Worm (Caenorhabditis elegans) whole organism, dauer: ENCODE data around the gene nep-13.

Experiments used
- unc-62 ChIP-seq: sonication (generic microtip); optimal IDR thresholded peaks from 2 replicates; lab custom pipeline; 2017; ENCODE audit warnings: missing biosample characterization, missing genetic modification reagents, missing genetic modification characterization

The nep-13 gene

DNA sequence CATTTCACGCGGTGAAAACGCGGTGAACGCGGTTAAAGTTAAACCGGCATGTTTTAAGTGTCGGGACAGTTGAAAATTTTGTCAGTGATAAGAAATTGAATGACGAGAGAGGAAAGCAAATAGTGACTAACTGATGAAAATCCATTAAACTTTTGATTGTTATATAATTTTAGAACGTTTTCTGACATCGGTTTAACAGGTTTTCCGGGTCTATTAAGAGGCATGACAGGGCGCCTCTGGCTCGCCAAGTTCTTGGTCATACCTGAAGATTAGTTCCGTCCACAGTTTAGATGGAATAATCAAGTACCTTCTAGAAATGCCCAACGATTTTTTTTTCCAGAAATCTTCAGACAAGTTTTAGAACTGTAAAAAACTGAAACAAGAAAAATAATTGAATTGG is 40.7 kb downstream of the nep-13 start, which contains the start of gene Y46D2A.2:
Gene Y46D2A.2 (minus strand): TSS at position 101 of the 400 bp plus-strand sequence.
- TF ChIP-seq unc-62 (GFP tag; lab: Kevin White, UChicago) = no peak

DNA sequence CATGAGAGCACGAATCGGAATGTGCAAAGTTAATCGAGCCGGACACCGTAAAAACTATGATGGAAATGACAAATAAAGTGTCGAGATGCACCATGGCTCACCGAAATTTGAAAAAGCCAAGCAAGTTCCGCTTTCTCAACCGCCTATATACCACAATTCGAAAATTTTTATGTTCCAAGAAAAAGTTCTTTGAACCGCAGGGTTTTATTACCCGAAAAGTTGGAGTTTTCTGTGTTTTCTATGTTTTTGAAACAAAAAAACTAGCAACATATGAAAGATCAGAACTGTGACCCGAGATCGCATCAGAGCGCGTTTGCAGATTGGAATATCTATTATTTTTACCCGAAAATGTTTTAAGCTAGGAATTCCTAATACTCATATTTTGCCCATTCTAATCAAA is 44.7 kb downstream of the nep-13 start, which contains the start of gene Y46D2A.3:
Gene Y46D2A.3 (minus strand): TSS at position 101 of the 400 bp plus-strand sequence.
- TF ChIP-seq unc-62 (GFP tag; lab: Kevin White, UChicago) = no peak

DNA sequence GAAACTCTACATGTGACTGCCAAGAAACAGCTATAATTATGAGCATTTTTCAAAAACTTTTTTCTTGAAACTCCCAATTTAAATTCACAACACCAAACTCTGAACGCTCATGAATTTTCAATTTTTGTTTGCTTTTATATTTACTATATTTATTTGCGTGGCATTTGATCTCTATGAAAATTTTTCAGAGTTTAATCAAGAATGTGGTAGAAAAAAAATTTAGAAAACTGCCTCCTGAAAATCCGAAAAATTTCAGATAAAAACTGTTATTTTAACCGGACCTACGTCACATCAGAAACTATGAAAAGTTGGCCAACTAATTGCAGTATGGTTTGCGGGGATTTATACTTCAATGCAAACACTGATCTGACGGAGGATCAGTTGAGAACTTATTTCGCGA is 49.6 kb downstream of the nep-13 start, which contains the start of gene irld-27:
Gene irld-27 (plus strand): TSS at position 301 of the 400 bp plus-strand sequence.
- no peak for TF ChIP-seq unc-62 (GFP tag; lab: Kevin White, UChicago)
